Fruit fly (Drosophila melanogaster): ENCODE data around the gene CG13727.

CG13727 gene

dm6 chr3L:17359225-17359773 is 18.2 kb upstream of the CG13727 start, which contains the start of gene tap:
tap (plus strand) TSS chr3L:17359682.
- no peak for TF ChIP-seq Clk (GFP tag; optimal IDR thresholded peaks at IDR 0.05)
- TF ChIP-seq Mnt (GFP tag; optimal IDR thresholded peaks at IDR 0.05), result no peak
- no peak for TF ChIP-seq CG7045 (GFP tag; optimal IDR thresholded peaks at IDR 0.05)
- no peak for TF ChIP-seq Hr96 (GFP tag; optimal IDR thresholded peaks at IDR 0.05)
- no peak for TF ChIP-seq ovo (GFP tag; optimal IDR thresholded peaks at IDR 0.05)
- TF ChIP-seq CG12768 (GFP tag; optimal IDR thresholded peaks at IDR 0.05), result no peak
- no peak for TF ChIP-seq CG14711 (tag; optimal IDR thresholded peaks at IDR 0.05)
- TF ChIP-seq pad (GFP tag; optimal IDR thresholded peaks at IDR 0.05), result no peak
- no peak for TF ChIP-seq kay (GFP tag; ENCODE audit: borderline replicate concordance)
- no peak for TF ChIP-seq cnc (optimal IDR thresholded peaks at IDR 0.05)
- TF ChIP-seq Crg-1 (GFP tag; optimal IDR thresholded peaks at IDR 0.05), result no peak
- no peak for TF ChIP-seq CG7101 (tag; optimal IDR thresholded peaks at IDR 0.05)
- no peak for TF ChIP-seq cic (GFP tag; optimal IDR thresholded peaks at IDR 0.05)
- TF ChIP-seq CG5204 (GFP tag; optimal IDR thresholded peaks at IDR 0.05), result no peak
- TF ChIP-seq CG11617 (GFP tag; optimal IDR thresholded peaks at IDR 0.05), result no peak
- no peak for TF ChIP-seq CG1620 (GFP tag; optimal IDR thresholded peaks at IDR 0.05)

dm6 chr3L:17358490-17358889 is 17.4 kb upstream of the CG13727 start:
- TF ChIP-seq cic (GFP tag; optimal IDR thresholded peaks at IDR 0.05) (no peak), Mnt (GFP tag; optimal IDR thresholded peaks at IDR 0.05) (no peak), pad (GFP tag; optimal IDR thresholded peaks at IDR 0.05) (no peak), Hr96 (GFP tag; optimal IDR thresholded peaks at IDR 0.05) (no peak), toe (GFP tag; optimal IDR thresholded peaks at IDR 0.05) (no peak), kay (GFP tag; ENCODE audit: borderline replicate concordance) (no peak), CG1620 (GFP tag; optimal IDR thresholded peaks at IDR 0.05) (no peak), CG11617 (GFP tag; optimal IDR thresholded peaks at IDR 0.05) (no peak), CG5204 (GFP tag; optimal IDR thresholded peaks at IDR 0.05) (no peak)

- TF ChIP-seq Crg-1 (GFP tag; optimal IDR thresholded peaks at IDR 0.05) (no peak), CG7101 (tag; optimal IDR thresholded peaks at IDR 0.05) (no peak), Mnt (GFP tag; optimal IDR thresholded peaks at IDR 0.05) (no peak), Hr96 (GFP tag; optimal IDR thresholded peaks at IDR 0.05) (no peak), kay (GFP tag; ENCODE audit: borderline replicate concordance) (no peak), CG1620 (GFP tag; optimal IDR thresholded peaks at IDR 0.05) (no peak), CG11617 (GFP tag; optimal IDR thresholded peaks at IDR 0.05) (no peak), pad (GFP tag; optimal IDR thresholded peaks at IDR 0.05) (no peak), cic (GFP tag; optimal IDR thresholded peaks at IDR 0.05) (no peak), bab1 (GFP tag; optimal IDR thresholded peaks at IDR 0.05) (no peak), CG5204 (GFP tag; optimal IDR thresholded peaks at IDR 0.05) (no peak), cnc (optimal IDR thresholded peaks at IDR 0.05) (no peak), tj (GFP tag; optimal IDR thresholded peaks at IDR 0.05) (no peak), CG12768 (GFP tag; optimal IDR thresholded peaks at IDR 0.05) (no peak), CG7045 (GFP tag; optimal IDR thresholded peaks at IDR 0.05) (no peak), ovo (GFP tag; optimal IDR thresholded peaks at IDR 0.05) (no peak), CG14711 (tag; optimal IDR thresholded peaks at IDR 0.05) (no peak)
These were observed 16.3 kb upstream of the CG13727 start for dm6 chr3L:17357431-17357830.

dm6 chr3L:17352812-17353211 is 11.7 kb upstream of the CG13727 start:
- peak; percentile 70 for TF ChIP-seq ovo (GFP tag; optimal IDR thresholded peaks at IDR 0.05)
- TF ChIP-seq CG1620 (GFP tag; optimal IDR thresholded peaks at IDR 0.05), result no peak
- TF ChIP-seq bab1 (GFP tag; optimal IDR thresholded peaks at IDR 0.05), result peak; percentile 34
- peak; percentile 90 for TF ChIP-seq pad (GFP tag; optimal IDR thresholded peaks at IDR 0.05)
- TF ChIP-seq toe (GFP tag; optimal IDR thresholded peaks at IDR 0.05), result peak; percentile 69
- TF ChIP-seq cnc (optimal IDR thresholded peaks at IDR 0.05), result no peak
- peak; percentile 46 for TF ChIP-seq Mnt (GFP tag; optimal IDR thresholded peaks at IDR 0.05)

dm6 chr3L:17351522-17351921 is 10.4 kb upstream of the CG13727 start, which contains the start of gene CG7692:
CG7692 (plus strand) TSS chr3L:17351822.
- TF ChIP-seq CG1620 (GFP tag; optimal IDR thresholded peaks at IDR 0.05) (no peak), CG11617 (GFP tag; optimal IDR thresholded peaks at IDR 0.05) (no peak)

dm6 chr3L:17349604-17350003 is 8.5 kb upstream of the CG13727 start, which contains the start of gene Mip:
Mip (minus strand) TSS chr3L:17349666.
- TF ChIP-seq kay (GFP tag; ENCODE audit: borderline replicate concordance) (no peak), CG12768 (GFP tag; optimal IDR thresholded peaks at IDR 0.05) (no peak), bab1 (GFP tag; optimal IDR thresholded peaks at IDR 0.05) (no peak)

- TF ChIP-seq CG7101 (tag; optimal IDR thresholded peaks at IDR 0.05) (no peak), CG1620 (GFP tag; optimal IDR thresholded peaks at IDR 0.05) (no peak), CG12768 (GFP tag; optimal IDR thresholded peaks at IDR 0.05) (no peak), bab1 (GFP tag; optimal IDR thresholded peaks at IDR 0.05) (no peak), CG33017 (tag; optimal IDR thresholded peaks at IDR 0.05) (no peak), ovo (GFP tag; optimal IDR thresholded peaks at IDR 0.05) (no peak), kay (GFP tag; ENCODE audit: borderline replicate concordance) (no peak), tj (GFP tag; optimal IDR thresholded peaks at IDR 0.05) (no peak), Clk (GFP tag; optimal IDR thresholded peaks at IDR 0.05) (no peak), Mnt (GFP tag; optimal IDR thresholded peaks at IDR 0.05) (no peak), CG11617 (GFP tag; optimal IDR thresholded peaks at IDR 0.05) (no peak), Hr96 (GFP tag; optimal IDR thresholded peaks at IDR 0.05) (no peak), CG7045 (GFP tag; optimal IDR thresholded peaks at IDR 0.05) (no peak), pad (GFP tag; optimal IDR thresholded peaks at IDR 0.05) (no peak), cnc (optimal IDR thresholded peaks at IDR 0.05) (no peak), toe (GFP tag; optimal IDR thresholded peaks at IDR 0.05) (no peak), CG14711 (tag; optimal IDR thresholded peaks at IDR 0.05) (no peak), cic (GFP tag; optimal IDR thresholded peaks at IDR 0.05) (no peak)
These were observed 5.3 kb upstream of the CG13727 start for dm6 chr3L:17346393-17346792.

All from whole organism, adult.